Fruit fly (Drosophila melanogaster) whole organism, wandering third instar larva: ENCODE measurements around the gene Cpr35B.

Experiments used
- Hr78 ChIP-seq: fragments of >200 bp; optimal IDR thresholded peaks from 2 replicates; lab custom pipeline; 2017; ENCODE audit warnings: missing biosample characterization, missing genetic modification characterization
- Hr83 ChIP-seq: fragments of 200-300 bp; sonication (Bioruptor generic); optimal IDR thresholded peaks from 2 replicates; lab custom pipeline; 2016; ENCODE audit warnings: missing biosample characterization, mild to moderate bottlenecking, missing genetic modification characterization, moderate library complexity; ENCODE audit not compliant: poor library complexity, severe bottlenecking
- Sp1 ChIP-seq: fragments of 200-800 bp; sonication (Bioruptor generic); optimal IDR thresholded peaks from 3 replicates; lab custom pipeline; 2019; ENCODE audit warnings: missing biosample characterization, mild to moderate bottlenecking, missing genetic modification characterization, moderate library complexity
- jim ChIP-seq: fragments of 175-275, 200-325 bp; sonication (Bioruptor generic); optimal IDR thresholded peaks from 2 replicates; lab custom pipeline; 2016; ENCODE audit warnings: missing biosample characterization, mild to moderate bottlenecking, missing genetic modification characterization
- usp ChIP-seq: fragments of >200 bp; optimal IDR thresholded peaks from 2 replicates; lab custom pipeline; 2017; ENCODE audit warnings: missing biosample characterization, missing genetic modification characterization
- woc ChIP-seq: sonication (Bioruptor generic); optimal IDR thresholded peaks from 2 replicates; lab custom pipeline; 2016; ENCODE audit warnings: missing biosample characterization, mild to moderate bottlenecking, missing genetic modification characterization

DNA sequence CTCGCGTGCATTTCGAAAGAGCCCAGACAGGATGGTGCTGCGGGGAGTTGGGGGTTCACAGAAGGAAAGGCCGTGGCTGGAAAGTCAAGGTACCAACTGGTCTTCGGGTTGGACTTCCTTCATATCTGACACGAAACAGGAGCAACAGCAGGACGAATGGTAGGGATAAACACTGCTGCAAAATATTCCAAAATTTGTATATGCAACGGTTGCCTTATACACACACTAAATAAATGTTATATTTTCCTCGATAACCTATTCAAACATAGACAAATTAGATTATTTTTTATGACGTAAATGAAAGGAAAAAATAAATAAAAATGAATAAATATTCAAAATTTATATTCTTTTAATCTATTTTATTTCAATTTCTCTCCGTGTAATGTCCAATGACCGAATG, 44.7 kb upstream of the Cpr35B start:
- TF ChIP-seq jim (no peak), Sp1 (GFP tag; lab: Kevin White, UChicago) (no peak), Hr78 (no peak), Hr83 (GFP tag; lab: Kevin White, UChicago) (no peak), usp (no peak), woc (GFP tag; lab: Kevin White, UChicago) (no peak)
